Fruit fly (Drosophila melanogaster): Measurements from ENCODE around the gene CG11927.

CG11927 gene

dm6 chr2L:4891914-4892469 is 44.4 kb downstream of the CG11927 start, which contains the start of gene CG3036 (continued):
- TF ChIP-seq ham (GFP tag; IDR thresholded peaks at IDR 0.05) (no peak), E2f2 (GFP tag; IDR thresholded peaks at IDR 0.05) (peak; percentile 26; the same call in 1 of the 2 replicates), br (optimal IDR thresholded peaks at IDR 0.05) (no peak), CG17385 (GFP tag; optimal IDR thresholded peaks at IDR 0.05) (peak; percentile 11), corto (GFP tag; optimal IDR thresholded peaks at IDR 0.05) (no peak), CG7786 (GFP tag; optimal IDR thresholded peaks at IDR 0.05) (no peak), salm (tag; optimal IDR thresholded peaks at IDR 0.05) (peak; percentile 46), ewg (GFP tag; optimal IDR thresholded peaks at IDR 0.05) (peak; percentile 91), CG14441 (GFP tag; IDR thresholded peaks at IDR 0.05) (no peak), tap (tag; optimal IDR thresholded peaks at IDR 0.05) (no peak), CG13894 (tag; optimal IDR thresholded peaks at IDR 0.05) (peak; percentile 66), vfl (GFP tag; optimal IDR thresholded peaks at IDR 0.05) (no peak), Ravus (GFP tag; IDR thresholded peaks at IDR 0.05) (no peak), pnt (GFP tag; optimal IDR thresholded peaks at IDR 0.05) (no peak), CG7372 (GFP tag; IDR thresholded peaks at IDR 0.05) (no peak), CG9932 (GFP tag; IDR thresholded peaks at IDR 0.05) (no peak), hbn (GFP tag; IDR thresholded peaks at IDR 0.05; ENCODE audit: partially characterized antibody) (peak; percentile 42; the same call in 1 of the 2 replicates), nau (GFP tag; optimal IDR thresholded peaks at IDR 0.05) (peak; percentile 81), Spps (tag; optimal IDR thresholded peaks at IDR 0.05) (no peak), CG2712 (tag; optimal IDR thresholded peaks at IDR 0.05) (peak; percentile 58), Vsx1 (GFP tag; optimal IDR thresholded peaks at IDR 0.05) (peak; percentile 6), CTCF (GFP tag; optimal IDR thresholded peaks at IDR 0.05) (no peak), CG4282 (GFP tag; optimal IDR thresholded peaks at IDR 0.05) (peak; percentile 14), emc (GFP tag; optimal IDR thresholded peaks at IDR 0.05) (no peak), sob (GFP tag; IDR thresholded peaks at IDR 0.05) (peak; percentile 55; the same call in 1 of the 2 replicates), Mrtf (GFP tag; IDR thresholded peaks at IDR 0.05) (no peak), CG12071 (GFP tag; optimal IDR thresholded peaks at IDR 0.05) (peak; percentile 3), NC2β (GFP tag; optimal IDR thresholded peaks at IDR 0.05) (peak; percentile 43), dmrt99B (tag; optimal IDR thresholded peaks at IDR 0.05) (peak; percentile 25), bsh (GFP tag; optimal IDR thresholded peaks at IDR 0.05) (peak; percentile 23 to 37), CG17361 (GFP tag; IDR thresholded peaks at IDR 0.05) (no peak; the same call in 2 of the 3 replicates), tio (GFP tag; optimal IDR thresholded peaks at IDR 0.05) (no peak)

- TF ChIP-seq CG30431 (GFP tag; optimal IDR thresholded peaks at IDR 0.05) (no peak), Med (GFP tag) (no peak), cwo (GFP tag; optimal IDR thresholded peaks at IDR 0.05) (peak; percentile 83), Aef1 (GFP tag; IDR thresholded peaks at IDR 0.05) (no peak), grn (GFP tag; optimal IDR thresholded peaks at IDR 0.05) (peak; percentile 81), GATAe (GFP tag; conservative IDR thresholded peaks at IDR 0.05) (peak; percentile 33; the same call in 1 of the 2 replicates), eve (GFP tag; optimal IDR thresholded peaks at IDR 0.05) (peak in 1 of 2 experiments; percentile 32), sug (tag; optimal IDR thresholded peaks at IDR 0.05) (peak; percentile 32), cato (GFP tag; optimal IDR thresholded peaks at IDR 0.05; ENCODE audit: borderline replicate concordance) (no peak), sd (tag; optimal IDR thresholded peaks at IDR 0.05) (peak; percentile 9), CG15479 (GFP tag; optimal IDR thresholded peaks at IDR 0.05) (peak; percentile 36), mirr (GFP tag; optimal IDR thresholded peaks at IDR 0.05) (peak; percentile 30), bsh (GFP tag; optimal IDR thresholded peaks at IDR 0.05) (no peak), CG10543 (GFP tag; optimal IDR thresholded peaks at IDR 0.05) (no peak), exex (tag; optimal IDR thresholded peaks at IDR 0.05) (peak; percentile 55)
These were observed 46.0 kb downstream of the CG11927 start for dm6 chr2L:4893612-4894011.
